Fruit fly (Drosophila melanogaster) whole organism, adult: ENCODE results near the gene eIF5B.

ENCODE experiments used
- CG7101 ChIP-seq: fragments of 200-800 bp; sonication (Bioruptor generic); optimal IDR thresholded peaks from 2 replicates; lab custom pipeline; 2018; ENCODE audit warnings: missing biosample characterization, mild to moderate bottlenecking, missing genetic modification characterization, moderate library complexity
- Mnt ChIP-seq: fragments of 200-800 bp; sonication (Bioruptor generic); optimal IDR thresholded peaks from 2 replicates; lab custom pipeline; 2016; ENCODE audit warnings: missing biosample characterization, mild to moderate bottlenecking, missing genetic modification characterization
- cic ChIP-seq: fragments of 200-800 bp; sonication (Bioruptor generic); optimal IDR thresholded peaks from 2 replicates; lab custom pipeline; 2017; ENCODE audit warnings: missing biosample characterization, mild to moderate bottlenecking, missing genetic modification characterization, moderate library complexity

dm6 chr3L:3388708-3389665 is 71.8 kb downstream of the eIF5B start:
- TF ChIP-seq cic (GFP tag; lab: Kevin White, UChicago), result no peak
- no peak for TF ChIP-seq CG7101 (tag; lab: Kevin White, UChicago)
- TF ChIP-seq Mnt (GFP tag; lab: Kevin White, UChicago), result no peak
